Fruit fly (Drosophila melanogaster): ENCODE data around the gene CG2993.

- TF ChIP-seq usp (GFP tag; optimal IDR thresholded peaks at IDR 0.05) = no peak
- TF ChIP-seq psq (GFP tag; optimal IDR thresholded peaks at IDR 0.05) = peak; percentile 86
- peak; percentile 50 for TF ChIP-seq brk (GFP tag; optimal IDR thresholded peaks at IDR 0.05)
- peak; percentile 89 for TF ChIP-seq br (GFP tag; optimal IDR thresholded peaks at IDR 0.05)
- peak; percentile 90 for TF ChIP-seq fru (GFP tag; optimal IDR thresholded peaks at IDR 0.05)
- peak; percentile 25 for TF ChIP-seq Sp1 (GFP tag; optimal IDR thresholded peaks at IDR 0.05)
- TF ChIP-seq Rel (GFP tag; optimal IDR thresholded peaks at IDR 0.05) = no peak
- TF ChIP-seq Rel (tag; optimal IDR thresholded peaks at IDR 0.05) = no peak
These were observed at the start of gene CG2993, which contains the start of gene sgll for dm6 chr3R:7809662-7810621.

Data from whole organism, wandering third instar larva.